Worm (Caenorhabditis elegans) whole organism, L4/young adult: ENCODE results near the gene cest-7.

Experiments used
- dao-5 ChIP-seq: sonication (generic microtip); optimal IDR thresholded peaks from 2 replicates; lab custom pipeline; 2016; ENCODE audit warnings: missing genotype, missing genetic modification characterization, moderate library complexity, missing compliant biosample characterization
- him-1 ChIP-seq: sonication (generic microtip); optimal IDR thresholded peaks from 2 replicates; lab custom pipeline; 2016; ENCODE audit warnings: missing genotype, missing genetic modification reagents, missing genetic modification characterization, missing compliant biosample characterization

DNA sequence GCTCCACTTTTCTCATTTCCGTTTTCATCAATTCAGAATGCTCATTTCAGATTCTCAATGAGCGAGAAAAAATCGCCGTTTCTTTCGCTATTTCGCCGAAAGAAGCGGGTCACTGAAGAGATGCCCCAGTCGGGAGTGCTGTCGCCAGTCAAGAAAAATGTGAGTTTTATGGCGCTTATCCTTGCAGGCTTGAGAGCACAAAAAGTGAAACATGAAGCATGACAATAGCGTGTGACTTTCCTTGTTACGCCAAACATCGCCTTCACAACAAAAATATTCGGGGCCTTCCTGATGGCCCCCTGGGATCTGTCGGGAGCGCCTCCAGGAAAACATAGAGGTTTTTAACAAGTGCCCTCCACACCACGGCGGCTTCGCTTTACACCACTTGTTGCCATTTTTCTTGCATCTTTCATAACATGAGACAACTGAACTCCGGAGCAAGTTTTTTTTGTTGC is 26.9 kb downstream of the cest-7 start, which contains the start of gene E01G6.2:
- TF ChIP-seq him-1 (tag; lab: Kevin White, UChicago) (no peak), dao-5 (tag; lab: Kevin White, UChicago) (no peak)
